Worm (Caenorhabditis elegans) whole organism, late embryonic: ENCODE data around the gene eel-1.

ENCODE experiments used
- C08G9.2 ChIP-seq: sonication (generic microtip); optimal IDR thresholded peaks from 2 replicates; lab custom pipeline; 2016; ENCODE audit warnings: mild to moderate bottlenecking, missing genetic modification characterization, moderate library complexity, missing compliant biosample characterization
- F13H6.1 ChIP-seq: sonication (generic microtip); optimal IDR thresholded peaks from 2 replicates; lab custom pipeline; 2016; ENCODE audit warnings: missing genetic modification characterization, missing compliant biosample characterization
- K09A11.1 ChIP-seq: sonication (generic microtip); optimal IDR thresholded peaks from 2 replicates; lab custom pipeline; 2017; ENCODE audit warnings: antibody characterized with exemption, mild to moderate bottlenecking, missing genetic modification characterization, missing compliant biosample characterization; ENCODE audit not compliant: insufficient read depth
- T23F11.4 ChIP-seq: fragments of 200-800 bp; sonication (Bioruptor generic); optimal IDR thresholded peaks from 2 replicates; lab custom pipeline; 2018; ENCODE audit warnings: mild to moderate bottlenecking, missing genetic modification characterization, missing compliant biosample characterization
- ahr-1 ChIP-seq: sonication (generic microtip); optimal IDR thresholded peaks from 2 replicates; lab custom pipeline; 2016; ENCODE audit warnings: missing genetic modification characterization, missing compliant biosample characterization
- ceh-14 ChIP-seq: sonication (generic microtip); optimal IDR thresholded peaks from 2 replicates; lab custom pipeline; 2016; ENCODE audit warnings: missing genotype, missing genetic modification characterization, missing compliant biosample characterization
- ceh-19 ChIP-seq: fragments of 200-800 bp; sonication (Bioruptor generic); optimal IDR thresholded peaks from 2 replicates; lab custom pipeline; 2018; ENCODE audit warnings: mild to moderate bottlenecking, missing genetic modification characterization, missing compliant biosample characterization
- ceh-2 ChIP-seq: sonication (generic microtip); optimal IDR thresholded peaks from 2 replicates; lab custom pipeline; 2016; ENCODE audit warnings: missing genotype, missing genetic modification characterization, missing compliant biosample characterization
- ceh-30 ChIP-seq: fragments of 150-350 bp; optimal IDR thresholded peaks from 2 replicates; lab custom pipeline; 2014; ENCODE audit warnings: missing biosample characterization, missing genetic modification characterization
- ceh-31 ChIP-seq: sonication (generic microtip); optimal IDR thresholded peaks from 2 replicates; lab custom pipeline; 2016; ENCODE audit warnings: missing genetic modification characterization, missing compliant biosample characterization
- ceh-34 ChIP-seq: sonication (generic microtip); optimal IDR thresholded peaks from 2 replicates; lab custom pipeline; 2016; ENCODE audit warnings: mild to moderate bottlenecking, missing genetic modification characterization, missing compliant biosample characterization
- ceh-48 ChIP-seq: sonication (generic microtip); optimal IDR thresholded peaks from 2 replicates; lab custom pipeline; 2016; ENCODE audit warnings: missing genetic modification characterization, inconsistent platforms, missing compliant biosample characterization
- elt-2 ChIP-seq: sonication (generic microtip); optimal IDR thresholded peaks from 2 replicates; lab custom pipeline; 2016; ENCODE audit warnings: missing genetic modification reagents, missing genetic modification characterization, missing compliant biosample characterization
- fax-1 ChIP-seq: sonication (generic microtip); optimal IDR thresholded peaks from 2 replicates; lab custom pipeline; 2016; ENCODE audit warnings: missing genotype, missing genetic modification characterization, missing compliant biosample characterization
- fkh-10 ChIP-seq: fragments of 150-350 bp; optimal IDR thresholded peaks from 2 replicates; lab custom pipeline; 2014; ENCODE audit warnings: missing biosample characterization, missing genetic modification reagents, missing genetic modification characterization
- fkh-6 ChIP-seq: sonication (generic microtip); optimal IDR thresholded peaks from 2 replicates; lab custom pipeline; 2016; ENCODE audit warnings: missing genetic modification characterization, missing compliant biosample characterization
- gmeb-2 ChIP-seq: sonication (generic microtip); optimal IDR thresholded peaks from 2 replicates; lab custom pipeline; 2016; ENCODE audit warnings: missing genetic modification characterization, inconsistent platforms, missing compliant biosample characterization
- hlh-13 ChIP-seq: fragments of 200-800 bp; sonication (Bioruptor generic); optimal IDR thresholded peaks from 2 replicates; lab custom pipeline; 2018; ENCODE audit warnings: mild to moderate bottlenecking, missing genetic modification characterization, missing compliant biosample characterization
- hlh-15 ChIP-seq: sonication (generic microtip); optimal IDR thresholded peaks from 2 replicates; lab custom pipeline; 2016; ENCODE audit warnings: missing genetic modification characterization, missing compliant biosample characterization
- hlh-30 ChIP-seq: sonication (generic microtip); optimal IDR thresholded peaks from 2 replicates; lab custom pipeline; 2017; ENCODE audit warnings: antibody characterized with exemption, missing genetic modification characterization, missing compliant biosample characterization; ENCODE audit not compliant: insufficient read depth
- hlh-6 ChIP-seq: sonication (generic microtip); optimal IDR thresholded peaks from 2 replicates; lab custom pipeline; 2016; ENCODE audit warnings: missing genotype, missing genetic modification characterization, missing compliant biosample characterization
- hlh-8 ChIP-seq: sonication (generic microtip); optimal IDR thresholded peaks from 2 replicates; lab custom pipeline; 2016; ENCODE audit warnings: missing genotype, missing genetic modification characterization, missing compliant biosample characterization
- lin-11 ChIP-seq: fragments of 200-800 bp; sonication (Bioruptor generic); optimal IDR thresholded peaks from 2 replicates; lab custom pipeline; 2018; ENCODE audit warnings: mild to moderate bottlenecking, missing genetic modification characterization, missing compliant biosample characterization
- madf-2 ChIP-seq: sonication (generic microtip); optimal IDR thresholded peaks from 2 replicates; lab custom pipeline; 2017; ENCODE audit warnings: missing genetic modification characterization, missing compliant biosample characterization
- nfya-1 ChIP-seq: sonication (generic microtip); optimal IDR thresholded peaks from 2 replicates; lab custom pipeline; 2017; ENCODE audit warnings: missing genetic modification characterization, mild to moderate bottlenecking, missing compliant biosample characterization, antibody characterized with exemption, moderate library complexity
- nhr-232 ChIP-seq: sonication (generic microtip); optimal IDR thresholded peaks from 2 replicates; lab custom pipeline; 2016; ENCODE audit warnings: missing genetic modification characterization, missing compliant biosample characterization
- odd-2 ChIP-seq: sonication (generic microtip); optimal IDR thresholded peaks from 2 replicates; lab custom pipeline; 2017; ENCODE audit warnings: antibody characterized with exemption, mild to moderate bottlenecking, missing genetic modification characterization, missing compliant biosample characterization
- pat-9 ChIP-seq: fragments of 200-800 bp; sonication (Bioruptor generic); optimal IDR thresholded peaks from 2 replicates; lab custom pipeline; 2018; ENCODE audit warnings: mild to moderate bottlenecking, missing genetic modification characterization, moderate library complexity, missing compliant biosample characterization
- pax-1 ChIP-seq: fragments of 150-350 bp; optimal IDR thresholded peaks from 2 replicates; lab custom pipeline; 2014; ENCODE audit warnings: missing biosample characterization, missing genetic modification characterization
- pqm-1 ChIP-seq: sonication (generic microtip); optimal IDR thresholded peaks from 2 replicates; lab custom pipeline; 2016; ENCODE audit warnings: missing genetic modification characterization, missing compliant biosample characterization
- pros-1 ChIP-seq: fragments of 150-350 bp; optimal IDR thresholded peaks from 2 replicates; lab custom pipeline; 2014; ENCODE audit warnings: missing biosample characterization, missing genetic modification reagents, missing genetic modification characterization
- ref-2 ChIP-seq: sonication (generic microtip); optimal IDR thresholded peaks from 2 replicates; lab custom pipeline; 2016; ENCODE audit warnings: missing genetic modification characterization, missing compliant biosample characterization
- sdc-2 ChIP-seq: sonication (generic microtip); optimal IDR thresholded peaks from 2 replicates; lab custom pipeline; 2016; ENCODE audit warnings: missing genotype, missing genetic modification characterization, missing compliant biosample characterization
- sox-2 ChIP-seq: fragments of 200-800 bp; sonication (Bioruptor generic); IDR thresholded peaks from 2 replicates; pipeline ENCODE4 v1.3.6; 2022; ENCODE audit warnings: missing genetic modification reagents, missing genetic modification characterization, missing compliant biosample characterization
- sox-4 ChIP-seq: sonication (generic microtip); optimal IDR thresholded peaks from 2 replicates; lab custom pipeline; 2017; ENCODE audit warnings: mild to moderate bottlenecking, missing genetic modification characterization, inconsistent platforms, missing compliant biosample characterization
- syd-9 ChIP-seq: sonication (generic microtip); optimal IDR thresholded peaks from 2 replicates; lab custom pipeline; 2016; ENCODE audit warnings: mild to moderate bottlenecking, missing genetic modification characterization, moderate library complexity, missing compliant biosample characterization
- tbx-2 ChIP-seq: sonication (generic microtip); optimal IDR thresholded peaks from 2 replicates; lab custom pipeline; 2016; ENCODE audit warnings: missing genetic modification characterization, missing compliant biosample characterization
- ttx-3 ChIP-seq: sonication (generic microtip); optimal IDR thresholded peaks from 2 replicates; lab custom pipeline; 2016; ENCODE audit warnings: missing genetic modification reagents, missing genetic modification characterization, missing compliant biosample characterization
- unc-3 ChIP-seq, 2 experiments: fragments of 200-800 bp in 1 of 2; sonication (Bioruptor generic) in 1 of 2; sonication (generic microtip) in 1 of 2; conservative IDR thresholded peaks in 1 of 2; optimal IDR thresholded peaks in 1 of 2; 2 replicates each; pipeline versions ENCODE4 v1.3.6 to Lab custom; 2016 to 2022; ENCODE audit warnings: missing compliant biosample characterization in 2 of 2, missing genetic modification characterization in 2 of 2, missing genetic modification reagents in 1 of 2
- unc-42 ChIP-seq: sonication (generic microtip); optimal IDR thresholded peaks from 2 replicates; lab custom pipeline; 2016; ENCODE audit warnings: missing genotype, missing genetic modification characterization, missing compliant biosample characterization
- unc-55 ChIP-seq: sonication (generic microtip); optimal IDR thresholded peaks from 2 replicates; lab custom pipeline; 2017; ENCODE audit warnings: missing biosample characterization, missing genetic modification reagents, missing genetic modification characterization
- unc-86 ChIP-seq: sonication (generic microtip); optimal IDR thresholded peaks from 2 replicates; lab custom pipeline; 2016; ENCODE audit warnings: missing genetic modification characterization, missing compliant biosample characterization
- ztf-16 ChIP-seq: sonication (generic microtip); optimal IDR thresholded peaks from 2 replicates; lab custom pipeline; 2017; ENCODE audit warnings: missing genetic modification characterization, missing compliant biosample characterization

eel-1 gene

DNA sequence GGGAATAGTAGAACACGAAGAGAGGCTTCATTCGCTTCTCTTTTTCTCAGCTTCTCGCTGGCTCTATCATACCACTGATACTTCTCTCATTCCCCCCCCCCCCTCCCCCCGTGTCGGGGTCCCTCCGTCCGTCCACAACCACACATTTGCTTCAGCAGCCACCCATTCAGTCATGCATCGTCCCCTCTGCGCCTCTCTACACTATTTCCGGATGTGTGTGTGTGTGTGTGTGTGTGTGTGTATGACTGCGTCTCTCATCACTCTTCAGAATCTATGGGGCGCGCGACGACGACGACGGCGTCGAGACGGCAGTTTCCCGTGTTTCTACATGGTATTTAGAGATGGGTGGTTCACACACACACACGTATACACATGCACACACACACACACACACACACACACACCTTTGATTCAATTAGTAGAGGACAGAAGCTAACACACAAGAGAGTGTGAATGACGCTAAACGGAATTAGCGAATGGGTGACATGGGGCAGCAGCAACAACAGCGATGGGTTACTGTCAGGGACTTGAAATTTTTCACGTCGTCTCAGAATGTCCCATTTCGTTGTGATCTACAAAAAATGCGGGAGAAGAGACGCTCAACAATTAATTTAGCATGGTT lies 56.5 kb downstream of the eel-1 start:
- TF ChIP-seq unc-86 (tag; lab: Kevin White, UChicago) (peak; percentile 19), T23F11.4 (GFP tag; lab: Kevin White, UChicago) (no peak), ceh-19 (GFP tag; lab: Kevin White, UChicago) (peak; percentile 16), syd-9 (tag; lab: Kevin White, UChicago) (no peak), ztf-16 (tag; lab: Kevin White, UChicago) (peak; percentile 48), ceh-31 (tag; lab: Kevin White, UChicago) (peak; percentile 47), pat-9 (peak; percentile 14), odd-2 (tag; lab: Kevin White, UChicago) (no peak), nfya-1 (tag; lab: Kevin White, UChicago) (peak; percentile 62), ceh-48 (tag; lab: Kevin White, UChicago) (peak; percentile 7), pros-1 (tag; lab: Kevin White, UChicago) (peak; percentile 25), sox-4 (tag; lab: Kevin White, UChicago) (peak; percentile 17), lin-11 (peak; percentile 7), ceh-14 (tag; lab: Kevin White, UChicago) (no peak), elt-2 (tag; lab: Kevin White, UChicago) (peak; percentile 42), unc-42 (tag; lab: Kevin White, UChicago) (peak; percentile 75), ceh-2 (tag; lab: Kevin White, UChicago) (no peak), hlh-30 (tag; lab: Kevin White, UChicago) (peak; percentile 42)
- TF ChIP-seq, all 69 proteins: peak for 13

DNA sequence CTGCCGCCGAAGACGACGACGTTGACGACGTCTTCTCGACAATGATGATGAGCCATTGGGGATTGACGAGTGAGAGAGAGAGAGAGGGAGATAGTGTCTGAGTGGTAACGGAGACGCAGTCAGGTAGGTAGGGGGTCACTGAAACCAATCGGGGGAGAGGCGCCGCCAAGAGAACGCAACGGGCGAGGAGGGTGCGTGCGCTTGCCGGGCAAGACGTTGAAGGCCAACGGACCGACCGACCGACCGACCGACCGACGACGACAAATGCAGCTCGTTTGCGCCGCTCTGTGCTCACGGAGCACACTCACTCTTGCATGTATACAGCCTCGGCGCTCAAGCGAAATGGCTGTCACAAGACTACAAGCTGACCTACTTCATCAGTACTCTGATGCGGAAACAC lies 59.4 kb downstream of the eel-1 start:
- TF ChIP-seq C08G9.2 (peak; percentile 28), ref-2 (tag; lab: Kevin White, UChicago) (peak; percentile 13), F13H6.1 (tag; lab: Kevin White, UChicago) (no peak), ceh-19 (GFP tag; lab: Kevin White, UChicago) (peak; percentile 55), tbx-2 (tag; lab: Kevin White, UChicago) (peak; percentile 28), ceh-14 (tag; lab: Kevin White, UChicago) (peak; percentile 12), ceh-31 (tag; lab: Kevin White, UChicago) (peak; percentile 50), pat-9 (peak; percentile 6), sox-2 (GFP tag; lab: Robert Waterston, UW) (no peak), syd-9 (tag; lab: Kevin White, UChicago) (peak; percentile 9), ceh-34 (peak; percentile 15), gmeb-2 (tag; lab: Kevin White, UChicago) (no peak), ahr-1 (tag; lab: Kevin White, UChicago) (no peak), nfya-1 (tag; lab: Kevin White, UChicago) (peak; percentile 64), hlh-6 (tag; lab: Kevin White, UChicago) (peak; percentile 50), pqm-1 (tag; lab: Kevin White, UChicago) (no peak), elt-2 (tag; lab: Kevin White, UChicago) (no peak)

DNA sequence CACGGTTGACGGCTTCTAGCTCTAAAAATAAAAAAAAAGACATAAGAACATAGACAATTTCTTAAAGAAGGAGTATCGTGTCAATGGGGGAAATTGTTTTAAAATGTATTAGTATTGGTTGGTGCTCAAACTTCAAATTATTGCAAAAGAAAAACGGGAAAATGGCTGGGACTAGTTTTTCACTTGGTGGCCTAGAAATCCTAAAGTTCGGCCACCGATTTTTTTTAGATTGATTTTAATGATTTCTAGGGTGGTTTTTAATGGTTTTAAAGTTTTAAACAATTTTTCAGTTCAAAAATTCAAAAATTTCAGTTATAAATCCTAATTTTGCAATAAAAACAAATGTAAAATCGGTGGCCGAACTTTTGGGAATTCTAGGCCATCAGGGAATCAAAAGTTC lies 63.2 kb downstream of the eel-1 start:
- TF ChIP-seq unc-55 (GFP tag; lab: Kevin White, UChicago) = no peak
- no peak for TF ChIP-seq nhr-232 (tag; lab: Kevin White, UChicago)
- no peak for TF ChIP-seq sox-2 (GFP tag; lab: Robert Waterston, UW)
- no peak for TF ChIP-seq unc-3 (GFP tag; conservative IDR thresholded peaks at IDR 0.05; lab: Robert Waterston, UW)
- TF ChIP-seq unc-3 (tag; optimal IDR thresholded peaks at IDR 0.05; lab: Kevin White, UChicago) = no peak
- TF ChIP-seq ttx-3 (tag; lab: Kevin White, UChicago) = no peak
- no peak for TF ChIP-seq pax-1 (tag; lab: Kevin White, UChicago)
- TF ChIP-seq K09A11.1 (tag; lab: Kevin White, UChicago) = no peak
- TF ChIP-seq hlh-8 (tag; lab: Kevin White, UChicago) = no peak
- no peak for TF ChIP-seq hlh-15 (tag; lab: Kevin White, UChicago)
- TF ChIP-seq T23F11.4 (GFP tag; lab: Kevin White, UChicago) = no peak
- TF ChIP-seq madf-2 = no peak
- no peak for TF ChIP-seq sdc-2 (tag; lab: Kevin White, UChicago)
- no peak for TF ChIP-seq ceh-30
- no peak for TF ChIP-seq fkh-10 (GFP tag; lab: Kevin White, UChicago)
- no peak for TF ChIP-seq fkh-6 (tag; lab: Kevin White, UChicago)
- TF ChIP-seq hlh-13 (GFP tag; lab: Kevin White, UChicago) = no peak
- TF ChIP-seq fax-1 (tag; lab: Kevin White, UChicago) = no peak
